Fruit fly (Drosophila melanogaster) whole organism, prepupa: ENCODE results near the gene Grip128.

ENCODE experiments used
- CG16779 ChIP-seq: fragments of 200-800 bp; sonication (Bioruptor generic); optimal IDR thresholded peaks from 3 replicates; lab custom pipeline; 2017; ENCODE audit warnings: missing biosample characterization, mild to moderate bottlenecking, missing genetic modification characterization
- CG31627 ChIP-seq: fragments of 200-800 bp; sonication (Bioruptor generic); optimal IDR thresholded peaks from 3 replicates; lab custom pipeline; 2016; ENCODE audit warnings: missing biosample characterization, missing genetic modification characterization
- CG6276 ChIP-seq: fragments of 200-800 bp; sonication (Bioruptor generic); optimal IDR thresholded peaks from 2 replicates; lab custom pipeline; 2017; ENCODE audit warnings: missing biosample characterization, mild to moderate bottlenecking, missing genetic modification characterization
- CG6792 ChIP-seq: fragments of 200-800 bp; sonication (Bioruptor generic); optimal IDR thresholded peaks from 3 replicates; lab custom pipeline; 2016; ENCODE audit warnings: missing biosample characterization, missing genetic modification characterization
- CG7368 ChIP-seq: fragments of 200-800 bp; sonication (Bioruptor generic); optimal IDR thresholded peaks from 3 replicates; lab custom pipeline; 2016; ENCODE audit warnings: missing biosample characterization, missing genetic modification characterization
- CG8119 ChIP-seq: fragments of 200-800 bp; sonication (Bioruptor generic); IDR thresholded peaks from 3 replicates; pipeline ENCODE4 v1.3.6; 2022; ENCODE audit warnings: missing biosample characterization, missing genetic modification characterization
- CG9139 ChIP-seq: fragments of 200-800 bp; sonication (Bioruptor generic); optimal IDR thresholded peaks from 3 replicates; lab custom pipeline; 2017; ENCODE audit warnings: missing biosample characterization, mild to moderate bottlenecking, missing genetic modification characterization
- Hr38 ChIP-seq: sonication (Bioruptor generic); optimal IDR thresholded peaks from 2 replicates; lab custom pipeline; 2016; ENCODE audit warnings: missing biosample characterization, missing genetic modification characterization
- Smox ChIP-seq: fragments of 200-800 bp; sonication (Bioruptor generic); optimal IDR thresholded peaks from 3 replicates; lab custom pipeline; 2016; ENCODE audit warnings: missing biosample characterization, missing genetic modification characterization
- acj6 ChIP-seq: fragments of 200-800 bp; sonication (Bioruptor generic); optimal IDR thresholded peaks from 3 replicates; lab custom pipeline; 2016; ENCODE audit warnings: missing biosample characterization, missing genetic modification characterization
- dsx ChIP-seq: fragments of 200-800 bp; optimal IDR thresholded peaks from 3 replicates; lab custom pipeline; 2019; ENCODE audit warnings: missing biosample characterization, mild to moderate bottlenecking, missing genetic modification characterization, moderate library complexity; ENCODE audit not compliant: poor library complexity, severe bottlenecking
- spab ChIP-seq: fragments of 200-800 bp; sonication (Bioruptor generic); optimal IDR thresholded peaks from 2 replicates; lab custom pipeline; 2017; ENCODE audit warnings: missing biosample characterization, mild to moderate bottlenecking, missing genetic modification characterization, missing genetic modification reagents
- svp ChIP-seq: fragments of 200-800 bp; sonication (Bioruptor generic); peaks from one replicate; lab custom pipeline; 2016; ENCODE audit warnings: missing biosample characterization, missing genetic modification characterization

DNA sequence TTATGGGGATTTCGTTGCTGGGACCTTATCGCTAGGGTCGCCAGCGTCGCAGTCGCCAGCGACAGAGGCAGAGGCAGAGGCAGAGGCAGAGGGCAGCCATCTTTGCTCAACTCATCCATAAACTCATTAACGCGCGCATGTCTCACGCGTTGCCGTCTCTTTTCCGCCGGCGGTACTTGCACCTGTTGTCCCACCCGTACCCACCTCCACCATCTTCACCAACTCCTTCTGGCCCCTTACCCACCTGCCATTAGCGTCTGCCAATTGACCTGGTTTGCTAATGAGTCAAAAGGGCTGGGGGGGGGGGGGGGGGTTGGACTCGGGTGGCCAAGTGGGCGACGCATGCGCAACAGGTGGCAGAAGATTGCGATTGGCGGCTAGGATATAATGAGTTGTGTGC, 30.9 kb upstream of the Grip128 start:
- TF ChIP-seq CG6276 (no peak), svp (GFP tag; lab: Kevin White, UChicago) (peak; percentile 63), Smox (GFP tag; lab: Kevin White, UChicago) (no peak), CG8119 (GFP tag; lab: Robert Waterston, UW) (no peak), CG6792 (GFP tag; lab: Kevin White, UChicago) (no peak), dsx (GFP tag; lab: Kevin White, UChicago) (no peak), CG9139 (GFP tag; lab: Kevin White, UChicago) (no peak), acj6 (GFP tag; lab: Kevin White, UChicago) (no peak), CG7368 (GFP tag; lab: Kevin White, UChicago) (no peak), CG16779 (tag; lab: Kevin White, UChicago) (no peak), CG31627 (GFP tag; lab: Kevin White, UChicago) (no peak), spab (GFP tag; lab: Kevin White, UChicago) (no peak), Hr38 (GFP tag; lab: Kevin White, UChicago) (no peak)
